Fruit fly (Drosophila melanogaster) whole organism, embryonic: ENCODE data around the gene CG13077.

ENCODE experiments used
- BEAF-32 ChIP-seq: fragments of 200-800 bp; sonication (Bioruptor generic); optimal IDR thresholded peaks from 3 replicates; lab custom pipeline; 2017; ENCODE audit warnings: missing biosample characterization, missing genetic modification characterization, mild to moderate bottlenecking, moderate library complexity, missing genetic modification reagents
- Bgb ChIP-seq: fragments of 200-800 bp; sonication (Bioruptor generic); IDR thresholded peaks from 2 replicates; pipeline ENCODE4 v1.3.6; 2022; ENCODE audit warnings: missing biosample characterization, missing genetic modification characterization; ENCODE audit not compliant: partially characterized antibody
- CG10267 ChIP-seq: fragments of 200-800 bp; sonication (Bioruptor generic); optimal IDR thresholded peaks from 2 replicates; lab custom pipeline; 2018; ENCODE audit warnings: missing biosample characterization, mild to moderate bottlenecking, missing genetic modification characterization, moderate library complexity
- CG10462 ChIP-seq: fragments of 200-800 bp; sonication (Bioruptor generic); optimal IDR thresholded peaks from 2 replicates; lab custom pipeline; 2016; ENCODE audit warnings: missing biosample characterization, missing genetic modification characterization
- CG11093 ChIP-seq: fragments of 200-800 bp; sonication (Bioruptor generic); IDR thresholded peaks from 3 replicates; pipeline ENCODE4 v1.3.6; 2022; ENCODE audit warnings: missing biosample characterization, missing genetic modification characterization
- CG1233 ChIP-seq: fragments of 200-800 bp; sonication (Bioruptor generic); optimal IDR thresholded peaks from 4 replicates; lab custom pipeline; 2018; ENCODE audit warnings: missing biosample characterization, mild to moderate bottlenecking, missing genetic modification characterization
- CG12659 ChIP-seq: fragments of 200-800 bp; sonication (Bioruptor generic); optimal IDR thresholded peaks from 3 replicates; lab custom pipeline; 2017; ENCODE audit warnings: mild to moderate bottlenecking, missing biosample characterization, missing genetic modification reagents, missing genetic modification characterization
- CG12942 ChIP-seq: fragments of 200-800 bp; sonication (Bioruptor generic); optimal IDR thresholded peaks from 3 replicates; lab custom pipeline; 2016; ENCODE audit warnings: missing biosample characterization, missing genetic modification characterization
- CG13287 ChIP-seq: fragments of 200-800 bp; sonication (Bioruptor generic); IDR thresholded peaks from 2 replicates; pipeline ENCODE4 v1.3.6; 2022; ENCODE audit warnings: missing biosample characterization, missing genetic modification characterization; ENCODE audit not compliant: partially characterized antibody
- CG13894 ChIP-seq: fragments of 200-800 bp; sonication (Bioruptor generic); optimal IDR thresholded peaks from 3 replicates; lab custom pipeline; 2018; ENCODE audit warnings: missing biosample characterization, mild to moderate bottlenecking, missing genetic modification characterization, moderate library complexity
- CG14860 ChIP-seq: fragments of 200-800 bp; sonication (Bioruptor generic); IDR thresholded peaks from 3 replicates; pipeline ENCODE4 v1.3.6; 2022; ENCODE audit warnings: missing biosample characterization, missing genetic modification characterization; ENCODE audit not compliant: partially characterized antibody
- CG17568 ChIP-seq: fragments of 200-800 bp; sonication (Bioruptor generic); optimal IDR thresholded peaks from 2 replicates; lab custom pipeline; 2018; ENCODE audit warnings: missing biosample characterization, mild to moderate bottlenecking, missing genetic modification characterization, moderate library complexity
- CG18262 ChIP-seq: fragments of 200-800 bp; optimal IDR thresholded peaks from 3 replicates; lab custom pipeline; 2019; ENCODE audit warnings: missing biosample characterization, mild to moderate bottlenecking, missing genetic modification characterization, moderate library complexity
- CG2202 ChIP-seq: fragments of 200-800 bp; sonication (Bioruptor generic); optimal IDR thresholded peaks from 2 replicates; lab custom pipeline; 2018; ENCODE audit warnings: missing biosample characterization, mild to moderate bottlenecking, missing genetic modification characterization
- CG34224 ChIP-seq: fragments of 200-800 bp; sonication (Bioruptor generic); IDR thresholded peaks from 3 replicates; pipeline ENCODE4 v1.3.6; 2022; ENCODE audit warnings: missing biosample characterization, missing genetic modification characterization; ENCODE audit not compliant: partially characterized antibody
- CG4282 ChIP-seq: fragments of 200-800 bp; sonication (Bioruptor generic); optimal IDR thresholded peaks from 2 replicates; lab custom pipeline; 2016; ENCODE audit warnings: missing biosample characterization, missing genetic modification characterization
- CG4617 ChIP-seq: fragments of 200-800 bp; sonication (Bioruptor generic); optimal IDR thresholded peaks from 3 replicates; lab custom pipeline; 2016; ENCODE audit warnings: missing biosample characterization, missing genetic modification characterization, borderline replicate concordance
- CG6683 ChIP-seq: fragments of 200-800 bp; sonication (Bioruptor generic); optimal IDR thresholded peaks from 2 replicates; lab custom pipeline; 2017; ENCODE audit warnings: missing biosample characterization, mild to moderate bottlenecking, missing genetic modification characterization, missing genetic modification reagents
- CG6791 ChIP-seq: fragments of 200-800 bp; sonication (Bioruptor generic); IDR thresholded peaks from 3 replicates; pipeline ENCODE4 v1.3.6; 2022; ENCODE audit warnings: missing biosample characterization, missing genetic modification characterization; ENCODE audit not compliant: partially characterized antibody
- CG8281 ChIP-seq: fragments of 200-800 bp; sonication (Bioruptor generic); optimal IDR thresholded peaks from 2 replicates; lab custom pipeline; 2018; ENCODE audit warnings: missing biosample characterization, mild to moderate bottlenecking, missing genetic modification characterization, moderate library complexity
- CG8290 ChIP-seq, 3 experiments: fragments of 200-800 bp; sonication (Bioruptor generic); optimal IDR thresholded peaks; 2 replicates each; lab custom pipeline; 2016 to 2019; ENCODE audit warnings: missing biosample characterization in 3 of 3, missing genetic modification characterization in 3 of 3, mild to moderate bottlenecking in 2 of 3, moderate library complexity in 1 of 3
- CG9437 ChIP-seq: fragments of 200-800 bp; sonication (Bioruptor generic); optimal IDR thresholded peaks from 2 replicates; lab custom pipeline; 2018; ENCODE audit warnings: missing biosample characterization, mild to moderate bottlenecking, missing genetic modification characterization
- CTCF ChIP-seq: fragments of 200-800 bp; sonication (Bioruptor generic); optimal IDR thresholded peaks from 2 replicates; lab custom pipeline; 2017; ENCODE audit warnings: missing biosample characterization, mild to moderate bottlenecking, missing genetic modification characterization, moderate library complexity
- Gsc ChIP-seq: fragments of 200-800 bp; sonication (Bioruptor generic); IDR thresholded peaks from 2 replicates; pipeline ENCODE4 v1.3.6; 2022; ENCODE audit warnings: missing biosample characterization, missing genetic modification characterization
- Lhr ChIP-seq: fragments of 200-800 bp; sonication (Bioruptor generic); optimal IDR thresholded peaks from 3 replicates; lab custom pipeline; 2017; ENCODE audit warnings: mild to moderate bottlenecking, missing biosample characterization, missing genetic modification reagents, missing genetic modification characterization
- Max ChIP-seq: fragments of 200-800 bp; sonication (Bioruptor generic); optimal IDR thresholded peaks from 2 replicates; lab custom pipeline; 2016; ENCODE audit warnings: missing biosample characterization, mild to moderate bottlenecking, missing genetic modification characterization
- Rx ChIP-seq: fragments of 200-800 bp; sonication (Bioruptor generic); IDR thresholded peaks from 2 replicates; pipeline ENCODE4 v1.3.6; 2022; ENCODE audit warnings: missing biosample characterization, missing genetic modification characterization
- Sry-β ChIP-seq: fragments of 200-800 bp; sonication (Bioruptor generic); optimal IDR thresholded peaks from 2 replicates; lab custom pipeline; 2018; ENCODE audit warnings: missing biosample characterization, mild to moderate bottlenecking, missing genetic modification characterization, moderate library complexity
- Trl ChIP-seq, 3 experiments: fragments of >200 bp in 2 of 3; fragments of 200-800 bp in 1 of 3; sonication (Bioruptor generic) in 1 of 3; optimal IDR thresholded peaks; 2 replicates in 1 of 3; 3 replicates in 2 of 3; lab custom pipeline; 2016 to 2017; ENCODE audit warnings: missing biosample characterization in 1 of 3, missing genetic modification characterization in 1 of 3
- abd-A ChIP-seq: fragments of 200-800 bp; sonication (Bioruptor generic); optimal IDR thresholded peaks from 3 replicates; lab custom pipeline; 2019; ENCODE audit warnings: missing biosample characterization, mild to moderate bottlenecking, missing genetic modification characterization, moderate library complexity
- ash1 ChIP-seq: fragments of 200-800 bp; sonication (Bioruptor generic); optimal IDR thresholded peaks from 2 replicates; lab custom pipeline; 2018; ENCODE audit warnings: missing biosample characterization, mild to moderate bottlenecking, missing genetic modification characterization
- chif ChIP-seq, 2 experiments: fragments of 200-800 bp; sonication (Bioruptor generic); optimal IDR thresholded peaks; 3 replicates each; lab custom pipeline; 2016; ENCODE audit warnings: missing biosample characterization in 2 of 2, missing genetic modification characterization in 2 of 2
- chinmo ChIP-seq: fragments of 200-800 bp; sonication (Bioruptor generic); IDR thresholded peaks from 4 replicates; pipeline ENCODE4 v1.3.6; 2022; ENCODE audit warnings: missing biosample characterization, missing genetic modification characterization; ENCODE audit not compliant: partially characterized antibody
- chm ChIP-seq: fragments of 200-800 bp; sonication (Bioruptor generic); IDR thresholded peaks from 2 replicates; pipeline ENCODE4 v1.3.6; 2022; ENCODE audit warnings: missing biosample characterization, missing genetic modification characterization
- ftz-f1 ChIP-seq: fragments of 200-800 bp; sonication (Bioruptor generic); optimal IDR thresholded peaks from 2 replicates; lab custom pipeline; 2016; ENCODE audit warnings: missing biosample characterization, missing genetic modification characterization
- gt ChIP-seq: fragments of 200-800 bp; sonication (Bioruptor generic); IDR thresholded peaks from 2 replicates; pipeline ENCODE4 v1.3.6; 2022; ENCODE audit warnings: missing biosample characterization, missing genetic modification characterization
- hb ChIP-seq: fragments of 200-800 bp; sonication (Bioruptor generic); IDR thresholded peaks from 3 replicates; pipeline ENCODE4 v1.3.6; 2022; ENCODE audit warnings: missing biosample characterization, missing genetic modification characterization; ENCODE audit not compliant: partially characterized antibody
- hbn ChIP-seq: fragments of 200-800 bp; sonication (Bioruptor generic); IDR thresholded peaks from 2 replicates; pipeline ENCODE4 v1.3.6; 2022; ENCODE audit warnings: missing biosample characterization, missing genetic modification characterization; ENCODE audit not compliant: partially characterized antibody
- hth ChIP-seq: fragments of >200 bp; optimal IDR thresholded peaks from 2 replicates; lab custom pipeline; 2017; ENCODE audit warnings: inconsistent platforms
- jumu ChIP-seq: fragments of 200-800 bp; sonication (Bioruptor generic); optimal IDR thresholded peaks from 3 replicates; lab custom pipeline; 2016; ENCODE audit warnings: missing biosample characterization, missing genetic modification characterization
- nmo ChIP-seq: fragments of 200-800 bp; sonication (Bioruptor generic); optimal IDR thresholded peaks from 2 replicates; lab custom pipeline; 2018; ENCODE audit warnings: missing biosample characterization, mild to moderate bottlenecking, missing genetic modification characterization, moderate library complexity
- ro ChIP-seq: fragments of 200-800 bp; sonication (Bioruptor generic); IDR thresholded peaks from 2 replicates; pipeline ENCODE4 v1.3.6; 2022; ENCODE audit warnings: missing biosample characterization, missing genetic modification characterization
- row ChIP-seq: fragments of 200-800 bp; sonication (Bioruptor generic); IDR thresholded peaks from 3 replicates; pipeline ENCODE4 v1.3.6; 2022; ENCODE audit warnings: missing biosample characterization, missing genetic modification characterization
- seq ChIP-seq: fragments of 200-800 bp; sonication (Bioruptor generic); IDR thresholded peaks from 2 replicates; pipeline ENCODE4 v1.3.6; 2022; ENCODE audit warnings: missing biosample characterization, missing genetic modification characterization
- slou ChIP-seq: fragments of 200-800 bp; sonication (Bioruptor generic); optimal IDR thresholded peaks from 3 replicates; lab custom pipeline; 2016; ENCODE audit warnings: missing biosample characterization, missing genetic modification characterization
- sna ChIP-seq: fragments of 200-800 bp; sonication (Bioruptor generic); IDR thresholded peaks from 2 replicates; pipeline ENCODE4 v1.3.6; 2022; ENCODE audit warnings: missing biosample characterization, missing genetic modification characterization; ENCODE audit not compliant: partially characterized antibody
- so ChIP-seq: fragments of 200-800 bp; sonication (Bioruptor generic); IDR thresholded peaks from 3 replicates; pipeline ENCODE4 v1.3.6; 2022; ENCODE audit warnings: missing biosample characterization, missing genetic modification characterization
- ttk ChIP-seq: fragments of 200-800 bp; sonication (Bioruptor generic); IDR thresholded peaks from 2 replicates; pipeline ENCODE4 v2.1.2; 2022; ENCODE audit warnings: missing biosample characterization, missing genetic modification characterization

The CG13077 gene

dm6 chr2L:19565233-19565898 lies at the start of gene CG13077:
CG13077 (plus strand) TSS chr2L:19565863.
- no peak for TF ChIP-seq chif (GFP tag; optimal IDR thresholded peaks at IDR 0.05; lab: Kevin White, UChicago)
- TF ChIP-seq gt (GFP tag; lab: Robert Waterston, UW), result no peak
- TF ChIP-seq CG17568 (GFP tag; lab: Kevin White, UChicago), result peak; percentile 11
- TF ChIP-seq seq (GFP tag; lab: Robert Waterston, UW), result no peak
- peak; percentile 43 for TF ChIP-seq BEAF-32 (GFP tag; lab: Kevin White, UChicago)
- TF ChIP-seq CG13287 (GFP tag; lab: Robert Waterston, UW), result peak; percentile 68
- TF ChIP-seq CG34224 (GFP tag; lab: Robert Waterston, UW), result peak; percentile 48; the same call in 1 of the 3 replicates
- TF ChIP-seq chinmo, result 0 out of 4 replicates have a peak, but pooled peaks have one; percentile 63
- no peak for TF ChIP-seq CG12659
- no peak for TF ChIP-seq ftz-f1 (GFP tag; lab: Kevin White, UChicago)
- no peak for TF ChIP-seq CTCF
- TF ChIP-seq CG13894, result no peak
- peak; percentile 98 for TF ChIP-seq CG9437 (GFP tag; lab: Kevin White, UChicago)
- TF ChIP-seq Gsc (GFP tag; lab: Robert Waterston, UW), result no peak
- TF ChIP-seq CG6683, result no peak
- no peak for TF ChIP-seq CG2202 (tag; lab: Kevin White, UChicago)
- peak; percentile 27; the same call in 1 of the 3 replicates for TF ChIP-seq row
- TF ChIP-seq chm (GFP tag; lab: Robert Waterston, UW), result no peak
- peak; percentile 74; the same call in 1 of the 2 replicates for TF ChIP-seq hbn
- no peak for TF ChIP-seq slou (GFP tag; lab: Kevin White, UChicago)
- TF ChIP-seq Bgb, result peak; percentile 59
- TF ChIP-seq Max (GFP tag; lab: Kevin White, UChicago), result no peak
- peak; percentile 13 for TF ChIP-seq Lhr (GFP tag; lab: Kevin White, UChicago)
- TF ChIP-seq abd-A, result no peak
- 0 out of 3 replicates have a peak, but pooled peaks have one; percentile 46 for TF ChIP-seq CG14860 (GFP tag; lab: Robert Waterston, UW)
- peak; percentile 84 for TF ChIP-seq Sry-β (GFP tag; lab: Kevin White, UChicago)
- no peak for TF ChIP-seq jumu (GFP tag; lab: Kevin White, UChicago)
- peak; percentile 7 for TF ChIP-seq nmo (GFP tag; lab: Kevin White, UChicago)
- peak; percentile 47; the same call in 1 of the 2 replicates for TF ChIP-seq sna (GFP tag; lab: Robert Waterston, UW)
- TF ChIP-seq hb, result 0 out of 3 replicates have a peak, but pooled peaks have one; percentile 27
- no peak for TF ChIP-seq Rx (GFP tag; lab: Robert Waterston, UW)
- TF ChIP-seq Trl (optimal IDR thresholded peaks at IDR 0.05; lab: Kevin White, UChicago), result no peak
- no peak for TF ChIP-seq Trl (GFP tag; optimal IDR thresholded peaks at IDR 0.05; lab: Kevin White, UChicago)
- no peak for TF ChIP-seq ro (GFP tag; lab: Robert Waterston, UW)
- no peak for TF ChIP-seq CG8281
- TF ChIP-seq ash1, result no peak
- no peak for TF ChIP-seq CG12942 (GFP tag; lab: Kevin White, UChicago)
- TF ChIP-seq CG6791 (GFP tag; lab: Robert Waterston, UW), result peak; percentile 79
- TF ChIP-seq CG4282 (GFP tag; lab: Kevin White, UChicago), result no peak
- no peak for TF ChIP-seq so (GFP tag; lab: Robert Waterston, UW)
- TF ChIP-seq CG18262 (tag; lab: Kevin White, UChicago), result no peak
- no peak for TF ChIP-seq hth (lab: Kevin White, UChicago)
- TF ChIP-seq CG1233 (GFP tag; lab: Kevin White, UChicago), result no peak
- peak; percentile 87 for TF ChIP-seq CG10267
- peak; percentile 37 for TF ChIP-seq CG8290 (GFP tag; optimal IDR thresholded peaks at IDR 0.05; lab: Kevin White, UChicago)
- TF ChIP-seq CG8290 (tag; optimal IDR thresholded peaks at IDR 0.05; lab: Kevin White, UChicago), result peak in 1 of 2 experiments; percentile 6
- no peak for TF ChIP-seq CG11093
- no peak for TF ChIP-seq CG10462 (GFP tag; lab: Kevin White, UChicago)
- TF ChIP-seq ttk (GFP tag; lab: Robert Waterston, UW), result no peak
- no peak for TF ChIP-seq CG4617 (GFP tag; lab: Kevin White, UChicago)
